Worm (Caenorhabditis elegans) whole organism, early embryonic: ENCODE results near the gene srz-1.

Experiments used
- hmbx-1 ChIP-seq: sonication (generic microtip); optimal IDR thresholded peaks from 2 replicates; lab custom pipeline; 2016; ENCODE audit warnings: mild to moderate bottlenecking, missing genetic modification characterization, missing compliant biosample characterization
- pes-1 ChIP-seq: fragments of 200-800 bp; sonication (Bioruptor generic); IDR thresholded peaks from 2 replicates; pipeline ENCODE4 v1.3.6; 2022; ENCODE audit warnings: missing genetic modification reagents, missing genetic modification characterization, missing compliant biosample characterization

ce11 chrV:16635911-16636310 lies 39.7 kb upstream of the srz-1 start, which contains the start of gene mltn-11:
- TF ChIP-seq hmbx-1 (tag; lab: Kevin White, UChicago): no peak
- TF ChIP-seq pes-1 (GFP tag; lab: Robert Waterston, UW): no peak
